Worm (Caenorhabditis elegans) whole organism, midembryonic: ENCODE measurements around the gene ncr-2.

ENCODE experiments used
- cog-1 ChIP-seq: sonication (generic microtip); optimal IDR thresholded peaks from 2 replicates; lab custom pipeline; 2016; ENCODE audit warnings: missing genetic modification characterization, missing compliant biosample characterization
- flt-1 ChIP-seq: fragments of 200-800 bp; sonication (Bioruptor generic); IDR thresholded peaks from 2 replicates; pipeline ENCODE4 v1.3.6; 2022; ENCODE audit warnings: missing genetic modification characterization, missing compliant biosample characterization
- med-1 ChIP-seq: sonication (generic microtip); optimal IDR thresholded peaks from 2 replicates; lab custom pipeline; 2017; ENCODE audit warnings: missing genetic modification characterization, mild to moderate bottlenecking, missing compliant biosample characterization, antibody characterized with exemption, missing genetic modification reagents; ENCODE audit not compliant: insufficient read depth
- ztf-29 ChIP-seq: fragments of 200-800 bp; sonication (Bioruptor generic); IDR thresholded peaks from 2 replicates; pipeline ENCODE4 v1.3.6; 2022; ENCODE audit warnings: missing genetic modification reagents, missing genetic modification characterization, missing compliant biosample characterization

DNA sequence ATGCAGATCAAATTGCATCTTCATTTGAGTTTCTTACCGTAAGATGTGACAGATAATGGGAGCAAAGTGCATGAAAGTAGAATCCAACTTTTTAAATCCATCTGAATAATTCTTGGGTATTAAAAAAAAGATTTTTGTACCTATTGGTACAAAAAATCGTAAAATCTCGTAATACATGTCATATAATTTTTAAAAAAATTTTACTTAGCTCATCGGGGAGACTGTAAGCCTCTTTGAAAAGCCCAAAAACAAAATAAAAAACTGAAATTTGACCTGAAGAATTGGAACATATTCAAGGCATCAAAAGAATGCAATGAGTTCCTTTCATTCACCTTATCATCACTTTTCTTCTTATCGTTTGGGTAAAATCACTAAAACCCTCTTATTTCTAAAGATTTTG, 17.7 kb downstream of the ncr-2 start, which contains the start of gene clec-160:
- TF ChIP-seq cog-1 (no peak), med-1 (GFP tag; lab: Kevin White, UChicago) (no peak), ztf-29 (GFP tag; lab: Robert Waterston, UW) (no peak), flt-1 (no peak)
